Worm (Caenorhabditis elegans): ENCODE results near the gene T13C2.7.

DNA sequence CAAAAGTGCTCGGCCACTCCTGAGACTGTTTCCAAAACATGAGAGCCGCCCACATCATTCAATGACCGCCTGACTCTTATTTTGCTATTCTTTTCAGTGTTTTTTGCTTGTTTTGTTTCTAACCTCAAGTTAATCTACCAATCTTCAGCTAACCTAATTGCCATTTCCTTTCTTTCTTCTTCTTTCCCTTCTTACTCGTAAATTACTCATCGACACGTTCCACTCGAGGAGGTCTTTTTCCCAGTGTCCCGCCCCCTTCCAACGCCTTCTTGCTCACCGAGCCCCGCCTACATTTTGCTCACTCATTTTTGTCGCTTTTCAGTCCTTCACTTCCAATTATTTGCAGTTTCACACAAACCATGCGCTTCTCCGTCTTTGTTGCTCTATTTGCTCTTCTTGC lies 14.5 kb upstream of the T13C2.7 start, which contains the start of gene nlp-50:
- TF ChIP-seq fos-1 (tag; optimal IDR thresholded peaks at IDR 0.05) (no peak), unc-30 (tag; optimal IDR thresholded peaks at IDR 0.05) (no peak), lin-15B (tag; optimal IDR thresholded peaks at IDR 0.05) (no peak), fkh-8 (tag; optimal IDR thresholded peaks at IDR 0.05) (no peak), tbx-2 (tag; optimal IDR thresholded peaks at IDR 0.05) (no peak), mep-1 (tag; optimal IDR thresholded peaks at IDR 0.05) (no peak), unc-130 (tag; optimal IDR thresholded peaks at IDR 0.05) (no peak), lsy-2 (tag; optimal IDR thresholded peaks at IDR 0.05) (no peak), lin-14 (GFP tag; optimal IDR thresholded peaks at IDR 0.05) (peak; percentile 2), nhr-12 (tag; optimal IDR thresholded peaks at IDR 0.05) (no peak), nhr-28 (tag; optimal IDR thresholded peaks at IDR 0.05) (no peak), xbp-1 (tag; optimal IDR thresholded peaks at IDR 0.05) (no peak), nhr-76 (tag; optimal IDR thresholded peaks at IDR 0.05) (no peak)

Data from whole organism, L1 larva.